Fruit fly (Drosophila melanogaster) whole organism, pupa: ENCODE measurements around the gene RnpS1.

Experiments
- CG10348 ChIP-seq: fragments of 200-800 bp; sonication (Bioruptor generic); IDR thresholded peaks from 2 replicates; pipeline ENCODE4 v1.3.6; 2022; ENCODE audit warnings: missing biosample characterization, missing genetic modification characterization
- CG12605 ChIP-seq: fragments of 200-800 bp; sonication (Bioruptor generic); IDR thresholded peaks from 2 replicates; pipeline ENCODE4 v1.3.6; 2022; ENCODE audit warnings: missing biosample characterization, missing genetic modification characterization
- CG13204 ChIP-seq: fragments of 200-800 bp; sonication (Bioruptor generic); optimal IDR thresholded peaks from 2 replicates; lab custom pipeline; 2018; ENCODE audit warnings: missing biosample characterization, mild to moderate bottlenecking, missing genetic modification characterization, moderate library complexity
- CG14655 ChIP-seq: fragments of 200-800 bp; sonication (Bioruptor generic); optimal IDR thresholded peaks from 3 replicates; lab custom pipeline; 2017; ENCODE audit warnings: mild to moderate bottlenecking, missing biosample characterization, missing genetic modification reagents, missing genetic modification characterization
- CG15710 ChIP-seq: fragments of 200-800 bp; sonication (Bioruptor generic); optimal IDR thresholded peaks from 2 replicates; lab custom pipeline; 2018; ENCODE audit warnings: missing biosample characterization, mild to moderate bottlenecking, missing genetic modification characterization, moderate library complexity
- CG17806 ChIP-seq: fragments of 200-800 bp; sonication (Bioruptor generic); optimal IDR thresholded peaks from 2 replicates; lab custom pipeline; 2018; ENCODE audit warnings: missing biosample characterization, mild to moderate bottlenecking, missing genetic modification characterization, moderate library complexity
- CG32121 ChIP-seq: fragments of 200-800 bp; sonication (Bioruptor generic); IDR thresholded peaks from 2 replicates; pipeline ENCODE4 v1.3.6; 2022; ENCODE audit warnings: missing biosample characterization, missing genetic modification characterization
- CG34367 ChIP-seq: fragments of 200-800 bp; sonication (Bioruptor generic); optimal IDR thresholded peaks from 2 replicates; lab custom pipeline; 2018; ENCODE audit warnings: missing biosample characterization, mild to moderate bottlenecking, missing genetic modification characterization
- CG4496 ChIP-seq: fragments of 200-800 bp; sonication (Bioruptor generic); IDR thresholded peaks from 3 replicates; pipeline ENCODE4 v1.3.6; 2022; ENCODE audit warnings: missing biosample characterization, missing genetic modification characterization
- CG8159 ChIP-seq: fragments of 200-800 bp; sonication (Bioruptor generic); optimal IDR thresholded peaks from 3 replicates; lab custom pipeline; 2018; ENCODE audit warnings: missing biosample characterization, mild to moderate bottlenecking, missing genetic modification characterization, moderate library complexity
- CG8301 ChIP-seq: fragments of 200-800 bp; sonication (Bioruptor generic); optimal IDR thresholded peaks from 2 replicates; lab custom pipeline; 2018; ENCODE audit warnings: missing biosample characterization, mild to moderate bottlenecking, missing genetic modification characterization
- CG9948 ChIP-seq: fragments of 200-800 bp; sonication (Bioruptor generic); optimal IDR thresholded peaks from 2 replicates; lab custom pipeline; 2018; ENCODE audit warnings: missing biosample characterization, mild to moderate bottlenecking, missing genetic modification characterization, moderate library complexity
- D1 ChIP-seq: fragments of 200-800 bp; sonication (Bioruptor generic); optimal IDR thresholded peaks from 2 replicates; lab custom pipeline; 2018; ENCODE audit warnings: missing biosample characterization, mild to moderate bottlenecking, missing genetic modification characterization, moderate library complexity
- EcR ChIP-seq: fragments of 200-800 bp; sonication (Bioruptor generic); optimal IDR thresholded peaks from 3 replicates; lab custom pipeline; 2019; ENCODE audit warnings: missing biosample characterization, missing genetic modification characterization, mild to moderate bottlenecking, moderate library complexity, missing genetic modification reagents
- Ets98B ChIP-seq: fragments of 200-800 bp; sonication (Bioruptor generic); IDR thresholded peaks from 2 replicates; pipeline ENCODE4 v1.3.6; 2022; ENCODE audit warnings: missing biosample characterization, missing genetic modification characterization
- Pif1A ChIP-seq: fragments of 200-800 bp; sonication (Bioruptor generic); optimal IDR thresholded peaks from 3 replicates; lab custom pipeline; 2016; ENCODE audit warnings: missing biosample characterization, missing genetic modification characterization
- Pif1B ChIP-seq: fragments of 200-800 bp; sonication (Bioruptor generic); optimal IDR thresholded peaks from 3 replicates; lab custom pipeline; 2016; ENCODE audit warnings: missing biosample characterization, missing genetic modification characterization
- Snoo ChIP-seq: fragments of 200-800 bp; sonication (Bioruptor generic); optimal IDR thresholded peaks from 3 replicates; lab custom pipeline; 2017; ENCODE audit warnings: missing biosample characterization, mild to moderate bottlenecking, missing genetic modification characterization, inconsistent platforms
- fd96Ca ChIP-seq: fragments of 200-800 bp; sonication (Bioruptor generic); IDR thresholded peaks from 3 replicates; pipeline ENCODE4 v1.3.6; 2022; ENCODE audit warnings: missing biosample characterization, missing genetic modification characterization
- gl ChIP-seq: fragments of 200-800 bp; sonication (Bioruptor generic); optimal IDR thresholded peaks from 2 replicates; lab custom pipeline; 2018; ENCODE audit warnings: missing biosample characterization, mild to moderate bottlenecking, missing genetic modification characterization
- rn ChIP-seq: fragments of 200-800 bp; sonication (Bioruptor generic); IDR thresholded peaks from 2 replicates; pipeline ENCODE4 v1.3.6; 2022; ENCODE audit warnings: missing biosample characterization, missing genetic modification characterization

Gene RnpS1

dm6 chr3R:9551013-9551658 is 698 bp upstream of the RnpS1 start:
- TF ChIP-seq Pif1A (GFP tag; lab: Kevin White, UChicago): no peak
- peak; percentile 57 for TF ChIP-seq Snoo (tag; lab: Kevin White, UChicago)
- TF ChIP-seq gl (tag; lab: Kevin White, UChicago): peak; percentile 23
- TF ChIP-seq EcR: peak; percentile 97
- peak; percentile 22 for TF ChIP-seq CG17806 (tag; lab: Kevin White, UChicago)
- TF ChIP-seq CG15710 (tag; lab: Kevin White, UChicago): no peak
- TF ChIP-seq CG8159 (tag; lab: Kevin White, UChicago): no peak
- peak; percentile 18 for TF ChIP-seq Pif1B (GFP tag; lab: Kevin White, UChicago)
- TF ChIP-seq CG8301 (tag; lab: Kevin White, UChicago): peak; percentile 1
- TF ChIP-seq, all 21 proteins: peak for 6

- TF ChIP-seq CG9948 (tag; lab: Kevin White, UChicago) (no peak), CG4496 (peak; percentile 39; the same call in 1 of the 3 replicates), CG32121 (0 out of 2 replicates have a peak, but pooled peaks have one; percentile 10), CG8159 (tag; lab: Kevin White, UChicago) (peak; percentile 16), Snoo (tag; lab: Kevin White, UChicago) (peak; percentile 23)
Measured at dm6 chr3R:9555334-9555974, 3.6 kb downstream of the RnpS1 start, which contains the start of the genes CG9386 and BckdhA. Gene CG9386 (minus strand): TSS chr3R:9555408. Gene BckdhA (plus strand): TSS chr3R:9555785.

DNA sequence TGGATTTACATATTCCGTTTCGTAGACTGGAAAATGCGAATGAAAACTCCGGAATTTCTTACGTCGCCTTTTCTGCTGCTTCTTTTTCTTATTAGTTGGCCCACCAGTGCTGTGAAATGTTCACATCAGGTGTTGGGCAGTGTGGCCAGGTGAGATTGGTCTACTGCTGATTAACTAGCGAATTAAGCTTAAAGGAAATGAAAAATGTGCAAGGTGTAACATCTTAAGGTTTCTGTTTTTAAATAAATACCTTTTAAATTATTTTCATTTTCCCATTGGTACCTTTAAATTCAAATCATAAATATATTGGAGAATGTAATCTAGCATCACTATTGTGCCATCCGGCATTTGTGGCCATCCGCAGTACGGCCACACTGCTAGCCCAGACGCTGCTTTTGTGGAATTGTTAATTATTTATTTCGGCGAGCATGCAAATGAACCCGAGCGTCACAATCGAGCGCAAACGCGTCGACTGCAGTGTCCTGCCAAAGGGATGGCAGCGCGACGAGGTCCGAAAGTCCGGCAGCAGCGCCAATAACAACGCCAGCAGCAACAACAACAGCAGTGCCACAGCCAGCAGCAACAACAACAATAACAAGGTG is 7.7 kb downstream of the RnpS1 start, which contains the start of the genes AP-1mu and MBD-like:
AP-1mu (minus strand) TSS at position 113 of the 602 bp plus-strand sequence.
MBD-like (plus strand) TSS at position 348 of the 602 bp plus-strand sequence.
- TF ChIP-seq CG17806 (tag; lab: Kevin White, UChicago): peak; percentile 15
- TF ChIP-seq fd96Ca (GFP tag; lab: Robert Waterston, UW): peak; percentile 42; the same call in 1 of the 3 replicates
- TF ChIP-seq CG4496: peak; percentile 55; the same call in 2 of the 3 replicates
- TF ChIP-seq CG8301 (tag; lab: Kevin White, UChicago): no peak
- peak; percentile 20 for TF ChIP-seq CG9948 (tag; lab: Kevin White, UChicago)
- TF ChIP-seq CG34367 (tag; lab: Kevin White, UChicago): no peak
- TF ChIP-seq CG8159 (tag; lab: Kevin White, UChicago): peak; percentile 53
- TF ChIP-seq EcR: no peak
- no peak for TF ChIP-seq CG12605 (GFP tag; lab: Robert Waterston, UW)
- peak; percentile 48; the same call in 1 of the 2 replicates for TF ChIP-seq CG32121
- peak; percentile 31 for TF ChIP-seq Snoo (tag; lab: Kevin White, UChicago)
- TF ChIP-seq CG15710 (tag; lab: Kevin White, UChicago): peak; percentile 65
- peak; percentile 20; the same call in 1 of the 2 replicates for TF ChIP-seq rn (GFP tag; lab: Robert Waterston, UW)

DNA sequence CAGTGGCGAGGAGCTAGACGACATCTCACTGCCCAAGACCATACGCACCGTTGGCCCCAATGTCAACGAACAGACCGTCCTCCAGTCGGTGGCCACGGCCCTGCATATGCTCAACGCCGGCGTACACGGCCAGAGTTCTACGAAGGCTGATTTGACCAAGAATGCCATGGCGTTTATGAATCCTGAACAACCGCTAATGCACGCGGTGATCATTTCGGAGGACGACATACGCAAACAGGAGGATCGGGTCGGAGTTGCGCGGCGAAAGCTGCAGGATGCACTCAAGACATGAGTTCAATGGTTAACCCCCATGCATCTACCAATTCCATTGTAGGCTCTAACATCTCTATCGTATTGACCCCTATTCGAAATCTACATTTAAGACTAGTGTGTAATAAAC is 9.3 kb downstream of the RnpS1 start:
- no peak for TF ChIP-seq CG32121
- TF ChIP-seq EcR: no peak
- TF ChIP-seq CG10348 (GFP tag; lab: Robert Waterston, UW): no peak
- TF ChIP-seq CG12605 (GFP tag; lab: Robert Waterston, UW): no peak
- TF ChIP-seq gl (tag; lab: Kevin White, UChicago): no peak
- no peak for TF ChIP-seq CG4496
- TF ChIP-seq CG13204 (GFP tag; lab: Kevin White, UChicago): no peak
- no peak for TF ChIP-seq CG34367 (tag; lab: Kevin White, UChicago)
- no peak for TF ChIP-seq CG17806 (tag; lab: Kevin White, UChicago)
- no peak for TF ChIP-seq CG15710 (tag; lab: Kevin White, UChicago)
- no peak for TF ChIP-seq D1 (tag; lab: Kevin White, UChicago)
- no peak for TF ChIP-seq Pif1B (GFP tag; lab: Kevin White, UChicago)
- no peak for TF ChIP-seq Ets98B (GFP tag; lab: Robert Waterston, UW)
- TF ChIP-seq CG8159 (tag; lab: Kevin White, UChicago): no peak
- no peak for TF ChIP-seq fd96Ca (GFP tag; lab: Robert Waterston, UW)

- peak; percentile 38 for TF ChIP-seq CG15710 (tag; lab: Kevin White, UChicago)
- no peak for TF ChIP-seq CG10348 (GFP tag; lab: Robert Waterston, UW)
- TF ChIP-seq CG4496: 0 out of 3 replicates have a peak, but pooled peaks have one; percentile 42
- TF ChIP-seq CG32121: peak; percentile 32; the same call in 1 of the 2 replicates
- TF ChIP-seq CG17806 (tag; lab: Kevin White, UChicago): peak; percentile 31
- TF ChIP-seq CG14655 (GFP tag; lab: Kevin White, UChicago): no peak
- peak; percentile 26 for TF ChIP-seq CG9948 (tag; lab: Kevin White, UChicago)
- TF ChIP-seq, all 21 proteins: peak for 5
Measured at dm6 chr3R:9563240-9563992, 11.6 kb downstream of the RnpS1 start, which contains the start of the genes CG9393 and Vps45. Gene CG9393 (minus strand): TSS chr3R:9563673. Gene Vps45 (plus strand): TSS chr3R:9563924.
